Fruit fly (Drosophila melanogaster) whole organism, prepupa: ENCODE results near the gene CG14153.
A peak's percentile ranks its signal among the peaks of the same experiment; 100 is the strongest.

ENCODE experiments used
- CG10631 ChIP-seq: fragments of 200-800 bp; sonication (Bioruptor generic); optimal IDR thresholded peaks from 2 replicates; lab custom pipeline; 2016; ENCODE audit warnings: missing biosample characterization, missing genetic modification characterization
- CG10669 ChIP-seq: fragments of 200-800 bp; sonication (Bioruptor generic); optimal IDR thresholded peaks from 3 replicates; lab custom pipeline; 2018; ENCODE audit warnings: missing biosample characterization, mild to moderate bottlenecking, missing genetic modification characterization, moderate library complexity
- CG11294 ChIP-seq: fragments of 200-800 bp; sonication (Bioruptor generic); IDR thresholded peaks from 2 replicates; pipeline ENCODE4 v1.3.6; 2022; ENCODE audit warnings: missing biosample characterization, missing genetic modification characterization
- CG11762 ChIP-seq: fragments of 200-800 bp; sonication (Bioruptor generic); optimal IDR thresholded peaks from 3 replicates; lab custom pipeline; 2016; ENCODE audit warnings: missing biosample characterization, missing genetic modification characterization; ENCODE audit not compliant: insufficient read depth
- CG11902 ChIP-seq: fragments of 200-800 bp; sonication (Bioruptor generic); optimal IDR thresholded peaks from 3 replicates; lab custom pipeline; 2016; ENCODE audit warnings: missing biosample characterization, missing genetic modification characterization
- CG15336 ChIP-seq: fragments of 200-800 bp; sonication (Bioruptor generic); IDR thresholded peaks from 2 replicates; pipeline ENCODE4 v1.3.6; 2022; ENCODE audit warnings: missing biosample characterization, missing genetic modification characterization
- CG16779 ChIP-seq: fragments of 200-800 bp; sonication (Bioruptor generic); optimal IDR thresholded peaks from 3 replicates; lab custom pipeline; 2017; ENCODE audit warnings: missing biosample characterization, mild to moderate bottlenecking, missing genetic modification characterization
- CG3032 ChIP-seq: fragments of 200-800 bp; optimal IDR thresholded peaks from 2 replicates; lab custom pipeline; 2019; ENCODE audit warnings: missing biosample characterization, mild to moderate bottlenecking, missing genetic modification characterization, moderate library complexity
- CG31627 ChIP-seq: fragments of 200-800 bp; sonication (Bioruptor generic); optimal IDR thresholded peaks from 3 replicates; lab custom pipeline; 2016; ENCODE audit warnings: missing biosample characterization, missing genetic modification characterization
- CG32006 ChIP-seq: fragments of 200-800 bp; sonication (Bioruptor generic); optimal IDR thresholded peaks from 3 replicates; lab custom pipeline; 2017; ENCODE audit warnings: missing biosample characterization, mild to moderate bottlenecking, missing genetic modification characterization
- CG34406 ChIP-seq: fragments of 200-800 bp; sonication (Bioruptor generic); optimal IDR thresholded peaks from 3 replicates; lab custom pipeline; 2016; ENCODE audit warnings: missing biosample characterization, missing genetic modification characterization
- CG3919 ChIP-seq: fragments of 200-800 bp; sonication (Bioruptor generic); optimal IDR thresholded peaks from 3 replicates; lab custom pipeline; 2016; ENCODE audit warnings: missing biosample characterization, missing genetic modification characterization
- CG4318 ChIP-seq: fragments of 200-800 bp; sonication (Bioruptor generic); optimal IDR thresholded peaks from 3 replicates; lab custom pipeline; 2017; ENCODE audit warnings: missing biosample characterization, mild to moderate bottlenecking, missing genetic modification characterization
- CG6163 ChIP-seq: fragments of 200-800 bp; sonication (Bioruptor generic); IDR thresholded peaks from 3 replicates; pipeline ENCODE4 v1.3.6; 2022; ENCODE audit warnings: missing biosample characterization, missing genetic modification characterization
- CG6276 ChIP-seq: fragments of 200-800 bp; sonication (Bioruptor generic); optimal IDR thresholded peaks from 2 replicates; lab custom pipeline; 2017; ENCODE audit warnings: missing biosample characterization, mild to moderate bottlenecking, missing genetic modification characterization
- CG6792 ChIP-seq: fragments of 200-800 bp; sonication (Bioruptor generic); optimal IDR thresholded peaks from 3 replicates; lab custom pipeline; 2016; ENCODE audit warnings: missing biosample characterization, missing genetic modification characterization
- CG6808 ChIP-seq: fragments of 200-800 bp; sonication (Bioruptor generic); optimal IDR thresholded peaks from 3 replicates; lab custom pipeline; 2017; ENCODE audit warnings: missing biosample characterization, missing genetic modification characterization, mild to moderate bottlenecking, moderate library complexity, missing genetic modification reagents
- CG6854 ChIP-seq: fragments of 200-800 bp; sonication (Bioruptor generic); optimal IDR thresholded peaks from 2 replicates; lab custom pipeline; 2017; ENCODE audit warnings: missing biosample characterization, mild to moderate bottlenecking, missing genetic modification characterization
- CG7368 ChIP-seq: fragments of 200-800 bp; sonication (Bioruptor generic); optimal IDR thresholded peaks from 3 replicates; lab custom pipeline; 2016; ENCODE audit warnings: missing biosample characterization, missing genetic modification characterization
- CG8119 ChIP-seq: fragments of 200-800 bp; sonication (Bioruptor generic); IDR thresholded peaks from 3 replicates; pipeline ENCODE4 v1.3.6; 2022; ENCODE audit warnings: missing biosample characterization, missing genetic modification characterization
- CG8632 ChIP-seq: fragments of 200-800 bp; sonication (Bioruptor generic); optimal IDR thresholded peaks from 3 replicates; lab custom pipeline; 2016; ENCODE audit warnings: missing biosample characterization, missing genetic modification characterization
- CG9139 ChIP-seq: fragments of 200-800 bp; sonication (Bioruptor generic); optimal IDR thresholded peaks from 3 replicates; lab custom pipeline; 2017; ENCODE audit warnings: missing biosample characterization, mild to moderate bottlenecking, missing genetic modification characterization
- Eip75B ChIP-seq: fragments of 200-800 bp; sonication (Bioruptor generic); optimal IDR thresholded peaks from 3 replicates; lab custom pipeline; 2016; ENCODE audit warnings: missing biosample characterization, missing genetic modification characterization
- Eip78C ChIP-seq: fragments of 200-800 bp; sonication (Bioruptor generic); peaks from one replicate; lab custom pipeline; 2016; ENCODE audit warnings: missing biosample characterization, missing genetic modification characterization
- Eip93F ChIP-seq: fragments of 200-800 bp; sonication (Bioruptor generic); optimal IDR thresholded peaks from 2 replicates; lab custom pipeline; 2016; ENCODE audit warnings: missing biosample characterization, mild to moderate bottlenecking, missing genetic modification characterization
- Hr38 ChIP-seq: sonication (Bioruptor generic); optimal IDR thresholded peaks from 2 replicates; lab custom pipeline; 2016; ENCODE audit warnings: missing biosample characterization, missing genetic modification characterization
- Hr39 ChIP-seq: fragments of 200-800 bp; sonication (Bioruptor generic); optimal IDR thresholded peaks from 2 replicates; lab custom pipeline; 2016; ENCODE audit warnings: missing biosample characterization, missing genetic modification characterization
- Met ChIP-seq: fragments of 200-800 bp; sonication (Bioruptor generic); optimal IDR thresholded peaks from 3 replicates; lab custom pipeline; 2016; ENCODE audit warnings: missing biosample characterization, missing genetic modification characterization
- Smox ChIP-seq: fragments of 200-800 bp; sonication (Bioruptor generic); optimal IDR thresholded peaks from 3 replicates; lab custom pipeline; 2016; ENCODE audit warnings: missing biosample characterization, missing genetic modification characterization
- Sox102F ChIP-seq: fragments of 200-800 bp; sonication (Bioruptor generic); optimal IDR thresholded peaks from 2 replicates; lab custom pipeline; 2016; ENCODE audit warnings: missing biosample characterization, mild to moderate bottlenecking, missing genetic modification characterization
- Sox14 ChIP-seq: fragments of 200-800 bp; sonication (Bioruptor generic); optimal IDR thresholded peaks from 3 replicates; lab custom pipeline; 2016; ENCODE audit warnings: missing biosample characterization, missing genetic modification characterization
- Sox15 ChIP-seq: fragments of 200-800 bp; sonication (Bioruptor generic); optimal IDR thresholded peaks from 3 replicates; lab custom pipeline; 2016; ENCODE audit warnings: missing biosample characterization, missing genetic modification characterization
- achi ChIP-seq: fragments of 200-800 bp; sonication (Bioruptor generic); optimal IDR thresholded peaks from 3 replicates; lab custom pipeline; 2016; ENCODE audit warnings: missing biosample characterization, missing genetic modification characterization
- acj6 ChIP-seq: fragments of 200-800 bp; sonication (Bioruptor generic); optimal IDR thresholded peaks from 3 replicates; lab custom pipeline; 2016; ENCODE audit warnings: missing biosample characterization, missing genetic modification characterization
- dac ChIP-seq: fragments of 200-800 bp; sonication (Bioruptor generic); optimal IDR thresholded peaks from 2 replicates; lab custom pipeline; 2017; ENCODE audit warnings: missing biosample characterization, mild to moderate bottlenecking, missing genetic modification characterization
- dsx ChIP-seq: fragments of 200-800 bp; optimal IDR thresholded peaks from 3 replicates; lab custom pipeline; 2019; ENCODE audit warnings: missing biosample characterization, mild to moderate bottlenecking, missing genetic modification characterization, moderate library complexity; ENCODE audit not compliant: poor library complexity, severe bottlenecking
- eg ChIP-seq: fragments of 200-800 bp; sonication (Bioruptor generic); IDR thresholded peaks from 3 replicates; pipeline ENCODE4 v1.3.6; 2022; ENCODE audit warnings: missing biosample characterization, missing genetic modification characterization
- lz ChIP-seq: fragments of 200-800 bp; sonication (Bioruptor generic); optimal IDR thresholded peaks from 3 replicates; lab custom pipeline; 2016; ENCODE audit warnings: missing biosample characterization, missing genetic modification characterization
- pdm3 ChIP-seq: fragments of 200-800 bp; sonication (Bioruptor generic); optimal IDR thresholded peaks from 3 replicates; lab custom pipeline; 2016; ENCODE audit warnings: missing biosample characterization, missing genetic modification characterization
- salr ChIP-seq, 2 experiments: fragments of 200-800 bp; sonication (Bioruptor generic); optimal IDR thresholded peaks; 3 replicates each; lab custom pipeline; 2016 to 2018; ENCODE audit warnings: missing biosample characterization in 2 of 2, missing genetic modification characterization in 2 of 2, mild to moderate bottlenecking in 1 of 2
- spab ChIP-seq: fragments of 200-800 bp; sonication (Bioruptor generic); optimal IDR thresholded peaks from 2 replicates; lab custom pipeline; 2017; ENCODE audit warnings: missing biosample characterization, mild to moderate bottlenecking, missing genetic modification characterization, missing genetic modification reagents
- svp ChIP-seq: fragments of 200-800 bp; sonication (Bioruptor generic); peaks from one replicate; lab custom pipeline; 2016; ENCODE audit warnings: missing biosample characterization, missing genetic modification characterization

The CG14153 gene

dm6 chr3L:10648431-10648830 lies 5.1 kb downstream of the CG14153 start (continued):
- TF ChIP-seq pdm3 (GFP tag; lab: Kevin White, UChicago): peak; percentile 35
- TF ChIP-seq CG34406 (GFP tag; lab: Kevin White, UChicago): no peak
- TF ChIP-seq CG3919 (GFP tag; lab: Kevin White, UChicago): no peak
- TF ChIP-seq CG15336 (GFP tag; lab: Robert Waterston, UW): peak; percentile 69
- TF ChIP-seq CG9139 (GFP tag; lab: Kevin White, UChicago): no peak
- TF ChIP-seq acj6: peak; percentile 44
- no peak for TF ChIP-seq CG16779 (tag; lab: Kevin White, UChicago)
- peak; percentile 12 for TF ChIP-seq CG6276
- TF ChIP-seq Met (GFP tag; lab: Kevin White, UChicago): peak; percentile 9
- TF ChIP-seq CG11902 (GFP tag; lab: Kevin White, UChicago): no peak
- peak; percentile 7 for TF ChIP-seq CG8632 (GFP tag; lab: Kevin White, UChicago)
- TF ChIP-seq CG3032 (tag; lab: Kevin White, UChicago): peak; percentile 27
- peak; percentile 69 for TF ChIP-seq CG8119
- peak; percentile 39 to 50 for TF ChIP-seq salr (GFP tag; optimal IDR thresholded peaks at IDR 0.05; lab: Kevin White, UChicago)
- no peak for TF ChIP-seq svp
- TF ChIP-seq Smox: no peak

- TF ChIP-seq CG4318 (no peak), CG10631 (GFP tag; lab: Kevin White, UChicago) (no peak), salr (GFP tag; optimal IDR thresholded peaks at IDR 0.05; lab: Kevin White, UChicago) (no peak), Hr39 (GFP tag; lab: Kevin White, UChicago) (no peak), CG10669 (no peak), dsx (no peak), CG11902 (GFP tag; lab: Kevin White, UChicago) (no peak), CG7368 (GFP tag; lab: Kevin White, UChicago) (no peak), CG31627 (GFP tag; lab: Kevin White, UChicago) (no peak), CG11762 (GFP tag; lab: Kevin White, UChicago) (no peak), achi (no peak), CG6276 (no peak)
Observed at dm6 chr3L:10651271-10651670, 7.9 kb downstream of the CG14153 start.

DNA sequence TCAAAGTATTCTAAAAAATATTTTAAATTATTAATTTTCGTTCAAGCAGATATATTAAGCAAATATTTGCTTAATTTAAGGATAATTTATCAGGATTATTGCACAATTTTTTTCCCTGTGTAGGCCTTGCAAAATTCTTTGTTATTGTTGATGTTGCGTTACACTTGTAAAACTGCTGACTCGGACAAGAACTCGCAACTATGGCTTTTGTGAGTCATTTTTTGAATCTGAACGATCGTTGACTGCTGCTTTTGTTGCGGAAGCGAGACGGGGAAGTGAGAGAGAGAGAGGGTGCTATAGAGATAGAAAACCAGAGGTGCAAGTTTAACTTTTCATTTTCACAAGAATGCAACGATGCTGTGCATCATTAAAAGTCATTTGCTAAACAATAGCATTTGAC lies 9.2 kb downstream of the CG14153 start:
- TF ChIP-seq CG6276 (no peak), Sox14 (peak; percentile 64), CG6808 (GFP tag; lab: Kevin White, UChicago) (no peak), CG6163 (GFP tag; lab: Robert Waterston, UW) (peak; percentile 27; the same call in 2 of the 3 replicates), CG10669 (peak; percentile 2), CG10631 (GFP tag; lab: Kevin White, UChicago) (no peak), CG11294 (no peak), eg (GFP tag; lab: Robert Waterston, UW) (0 out of 3 replicates have a peak, but pooled peaks have one; percentile 6), salr (GFP tag; optimal IDR thresholded peaks at IDR 0.05; lab: Kevin White, UChicago) (no peak)

dm6 chr3L:10654439-10654838 lies 11.1 kb downstream of the CG14153 start:
- TF ChIP-seq svp: peak; percentile 38
- 0 out of 3 replicates have a peak, but pooled peaks have one; percentile 10 for TF ChIP-seq CG6163 (GFP tag; lab: Robert Waterston, UW)
- peak; percentile 8 for TF ChIP-seq CG31627 (GFP tag; lab: Kevin White, UChicago)
- TF ChIP-seq Sox102F (GFP tag; lab: Kevin White, UChicago): no peak
- peak; percentile 9 for TF ChIP-seq CG32006 (GFP tag; lab: Kevin White, UChicago)
- TF ChIP-seq Eip78C: peak; percentile 29
- TF ChIP-seq, all 60 proteins: peak for 5

dm6 chr3L:10656451-10657198 lies 13.3 kb downstream of the CG14153 start:
- TF ChIP-seq svp: peak; percentile 71
- peak; percentile 1 for TF ChIP-seq lz
- TF ChIP-seq CG10631 (GFP tag; lab: Kevin White, UChicago): peak; percentile 62
- peak; percentile 48 for TF ChIP-seq Eip75B (GFP tag; lab: Kevin White, UChicago)
- TF ChIP-seq spab (GFP tag; lab: Kevin White, UChicago): peak; percentile 51
- TF ChIP-seq CG11762 (GFP tag; lab: Kevin White, UChicago): peak; percentile 19
- TF ChIP-seq CG10669: peak; percentile 64
- TF ChIP-seq CG6808 (GFP tag; lab: Kevin White, UChicago): peak; percentile 35
- TF ChIP-seq dac: no peak
- no peak for TF ChIP-seq Hr38 (GFP tag; lab: Kevin White, UChicago)
- TF ChIP-seq CG16779 (tag; lab: Kevin White, UChicago): no peak
- TF ChIP-seq pdm3 (GFP tag; lab: Kevin White, UChicago): peak; percentile 48
- peak; percentile 47 for TF ChIP-seq achi
- no peak for TF ChIP-seq Eip93F (GFP tag; lab: Kevin White, UChicago)
- TF ChIP-seq eg (GFP tag; lab: Robert Waterston, UW): peak; percentile 50; the same call in 1 of the 3 replicates
- TF ChIP-seq Sox15 (GFP tag; lab: Kevin White, UChicago): no peak
- TF ChIP-seq CG3919 (GFP tag; lab: Kevin White, UChicago): peak; percentile 74
- TF ChIP-seq CG6854: no peak
- TF ChIP-seq CG6792 (GFP tag; lab: Kevin White, UChicago): peak; percentile 38
